Worm (Caenorhabditis elegans): ENCODE measurements around the gene prx-2.

DNA sequence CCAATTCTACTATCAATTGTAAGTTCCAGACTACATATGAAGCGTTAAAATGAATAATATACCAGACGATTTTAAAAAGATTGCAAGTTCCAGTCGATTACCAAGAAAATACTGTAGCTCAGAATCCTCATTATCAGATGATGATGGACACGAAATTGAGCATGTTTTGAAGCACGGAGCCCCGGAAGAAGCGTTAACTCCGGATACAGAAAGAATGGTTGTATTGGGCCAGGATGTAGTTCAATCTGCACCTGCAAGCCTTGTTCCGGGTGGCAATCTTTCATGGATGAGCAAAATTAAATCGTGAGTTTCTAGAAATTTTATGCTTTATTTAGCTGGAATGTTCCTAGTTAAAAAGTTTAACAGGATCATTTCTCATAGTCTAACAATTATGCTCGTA is 24.1 kb downstream of the prx-2 start, which contains the start of gene atg-4.2:
- TF ChIP-seq snpc-4 (tag; optimal IDR thresholded peaks at IDR 0.05) (no peak), unc-62 (GFP tag; optimal IDR thresholded peaks at IDR 0.05) (no peak), elt-1 (tag; optimal IDR thresholded peaks at IDR 0.05; ENCODE audit: borderline replicate concordance, insufficient read depth) (no peak), ham-2 (GFP tag; optimal IDR thresholded peaks at IDR 0.05) (no peak)

All from whole organism, mixed stage, embryonic.